Fruit fly (Drosophila melanogaster): ENCODE measurements around the gene unc79.

The unc79 gene

dm6 chr3R:19282240-19282639 is 36.3 kb upstream of the unc79 start (continued):
- TF ChIP-seq Eip78C (GFP tag) (peak; percentile 94), CG6808 (GFP tag; optimal IDR thresholded peaks at IDR 0.05) (peak; percentile 70), Eip93F (GFP tag; optimal IDR thresholded peaks at IDR 0.05) (peak; percentile 29), OdsH (GFP tag; optimal IDR thresholded peaks at IDR 0.05) (peak; percentile 66), Sox102F (GFP tag; optimal IDR thresholded peaks at IDR 0.05) (peak; percentile 76), acj6 (GFP tag; optimal IDR thresholded peaks at IDR 0.05) (peak; percentile 49), Hr39 (GFP tag; optimal IDR thresholded peaks at IDR 0.05) (peak; percentile 72), CG10669 (GFP tag; optimal IDR thresholded peaks at IDR 0.05) (peak; percentile 71), vri (GFP tag; optimal IDR thresholded peaks at IDR 0.05) (peak; percentile 71), CG31627 (GFP tag; optimal IDR thresholded peaks at IDR 0.05) (peak; percentile 73), Met (GFP tag; optimal IDR thresholded peaks at IDR 0.05) (peak; percentile 78), CG8632 (GFP tag; optimal IDR thresholded peaks at IDR 0.05) (peak; percentile 54), esn (GFP tag; optimal IDR thresholded peaks at IDR 0.05) (peak; percentile 75), dac (GFP tag; optimal IDR thresholded peaks at IDR 0.05) (no peak), CG6792 (GFP tag; optimal IDR thresholded peaks at IDR 0.05) (peak; percentile 71), Smox (GFP tag; optimal IDR thresholded peaks at IDR 0.05) (peak; percentile 69), dsx (GFP tag; optimal IDR thresholded peaks at IDR 0.05; ENCODE audit: poor library complexity, severe bottlenecking) (peak; percentile 73), CG11762 (GFP tag; optimal IDR thresholded peaks at IDR 0.05; ENCODE audit: insufficient read depth) (peak; percentile 22), Sox15 (GFP tag; optimal IDR thresholded peaks at IDR 0.05) (peak; percentile 7), spab (GFP tag; optimal IDR thresholded peaks at IDR 0.05) (peak; percentile 68), CG1621 (tag; optimal IDR thresholded peaks at IDR 0.05) (peak; percentile 79), eg (GFP tag; IDR thresholded peaks at IDR 0.05) (no peak), CG11902 (GFP tag; optimal IDR thresholded peaks at IDR 0.05) (peak; percentile 3), salr (GFP tag; optimal IDR thresholded peaks at IDR 0.05) (peak; percentile 37 to 78)

dm6 chr3R:19276135-19276534 is 30.2 kb upstream of the unc79 start:
- TF ChIP-seq Hr39 (GFP tag; optimal IDR thresholded peaks at IDR 0.05) (no peak), pdm3 (GFP tag; optimal IDR thresholded peaks at IDR 0.05) (no peak), CG6276 (GFP tag; optimal IDR thresholded peaks at IDR 0.05) (no peak), net (GFP tag; optimal IDR thresholded peaks at IDR 0.05) (no peak), Hr4 (GFP tag; optimal IDR thresholded peaks at IDR 0.05) (no peak), Eip75B (GFP tag; optimal IDR thresholded peaks at IDR 0.05) (no peak), spab (GFP tag; optimal IDR thresholded peaks at IDR 0.05) (no peak), Eip93F (GFP tag; optimal IDR thresholded peaks at IDR 0.05) (no peak), CG32006 (GFP tag; optimal IDR thresholded peaks at IDR 0.05) (no peak), dsx (GFP tag; optimal IDR thresholded peaks at IDR 0.05; ENCODE audit: poor library complexity, severe bottlenecking) (no peak), Sox102F (GFP tag; optimal IDR thresholded peaks at IDR 0.05) (no peak)

- TF ChIP-seq CG8632 (GFP tag; optimal IDR thresholded peaks at IDR 0.05) (peak; percentile 41), CG10631 (GFP tag; optimal IDR thresholded peaks at IDR 0.05) (peak; percentile 75), CG11902 (GFP tag; optimal IDR thresholded peaks at IDR 0.05) (no peak), Gug (GFP tag; IDR thresholded peaks at IDR 0.05) (peak; percentile 54; the same call in 1 of the 2 replicates), Eip75B (GFP tag; optimal IDR thresholded peaks at IDR 0.05) (no peak), Eip93F (GFP tag; optimal IDR thresholded peaks at IDR 0.05) (no peak), Lpt (GFP tag; optimal IDR thresholded peaks at IDR 0.05) (peak; percentile 75), CG6854 (GFP tag; optimal IDR thresholded peaks at IDR 0.05) (no peak), Met (GFP tag; optimal IDR thresholded peaks at IDR 0.05) (no peak), CG8319 (GFP tag; optimal IDR thresholded peaks at IDR 0.05) (no peak), Hr38 (GFP tag; optimal IDR thresholded peaks at IDR 0.05) (no peak), CG7368 (GFP tag; optimal IDR thresholded peaks at IDR 0.05) (peak; percentile 13), salr (GFP tag; optimal IDR thresholded peaks at IDR 0.05) (peak in 1 of 2 experiments; percentile 83), Ets21C (GFP tag; optimal IDR thresholded peaks at IDR 0.05) (no peak), spab (GFP tag; optimal IDR thresholded peaks at IDR 0.05) (peak; percentile 62), topi (GFP tag; optimal IDR thresholded peaks at IDR 0.05) (no peak), pdm3 (GFP tag; optimal IDR thresholded peaks at IDR 0.05) (peak; percentile 37), acj6 (GFP tag; optimal IDR thresholded peaks at IDR 0.05) (peak; percentile 59), CG15336 (GFP tag; IDR thresholded peaks at IDR 0.05) (peak; percentile 90), dsx (GFP tag; optimal IDR thresholded peaks at IDR 0.05; ENCODE audit: poor library complexity, severe bottlenecking) (peak; percentile 54), Eip78C (GFP tag) (peak; percentile 93), svp (GFP tag) (peak; percentile 3), CG9139 (GFP tag; optimal IDR thresholded peaks at IDR 0.05) (peak; percentile 49), CG6163 (GFP tag; IDR thresholded peaks at IDR 0.05) (0 out of 3 replicates have a peak, but pooled peaks have one; percentile 57), CG8119 (GFP tag; IDR thresholded peaks at IDR 0.05) (peak; percentile 90), ss (GFP tag; optimal IDR thresholded peaks at IDR 0.05) (peak; percentile 62 to 68), dac (GFP tag; optimal IDR thresholded peaks at IDR 0.05) (peak; percentile 54), Hr39 (GFP tag; optimal IDR thresholded peaks at IDR 0.05) (no peak), CG6276 (GFP tag; optimal IDR thresholded peaks at IDR 0.05) (peak; percentile 86), vri (GFP tag; optimal IDR thresholded peaks at IDR 0.05) (no peak), CG3919 (GFP tag; optimal IDR thresholded peaks at IDR 0.05) (peak; percentile 57)
These were observed 28.1 kb upstream of the unc79 start for dm6 chr3R:19274028-19274427.

Measured in whole organism, prepupa.